Fruit fly (Drosophila melanogaster): ENCODE results near the gene Pur-alpha.

dm6 chr4:570404-571302, 12.8 kb downstream of the Pur-alpha start:
- TF ChIP-seq ttk (optimal IDR thresholded peaks at IDR 0.05) (no peak), h (optimal IDR thresholded peaks at IDR 0.05) (no peak)

All from Kc167 (cell line).